Worm (Caenorhabditis elegans) whole organism, L2 larva: ENCODE results near the gene ZC262.2.

Experiments used
- C34F6.9 ChIP-seq: fragments of 150-350 bp; optimal IDR thresholded peaks from 2 replicates; lab custom pipeline; 2014; ENCODE audit warnings: missing biosample characterization, missing genetic modification characterization
- F13H6.1 ChIP-seq: sonication (generic microtip); optimal IDR thresholded peaks from 2 replicates; lab custom pipeline; 2016; ENCODE audit warnings: missing genetic modification characterization, missing compliant biosample characterization
- R02D3.7 ChIP-seq: fragments of 150-350 bp; optimal IDR thresholded peaks from 2 replicates; lab custom pipeline; 2014; ENCODE audit warnings: missing biosample characterization, missing genetic modification characterization
- Y55F3AM.14 ChIP-seq: fragments of 200-800 bp; sonication (Bioruptor generic); optimal IDR thresholded peaks from 2 replicates; lab custom pipeline; 2018; ENCODE audit warnings: mild to moderate bottlenecking, missing genetic modification characterization, missing compliant biosample characterization
- ZK546.5 ChIP-seq: sonication (generic microtip); optimal IDR thresholded peaks from 2 replicates; lab custom pipeline; 2017; ENCODE audit warnings: missing biosample characterization, missing genetic modification characterization
- alr-1 ChIP-seq: fragments of 150-350 bp; optimal IDR thresholded peaks from 2 replicates; lab custom pipeline; 2014; ENCODE audit warnings: missing biosample characterization, missing genetic modification characterization
- ama-1 ChIP-seq: fragments of 150-350 bp; optimal IDR thresholded peaks from 2 replicates; lab custom pipeline; 2018; ENCODE audit warnings: inconsistent platforms
- ceh-16 ChIP-seq: fragments of 150-350 bp; optimal IDR thresholded peaks from 2 replicates; lab custom pipeline; 2014; ENCODE audit warnings: missing biosample characterization, missing genetic modification characterization
- crh-2 ChIP-seq: sonication (generic microtip); optimal IDR thresholded peaks from 2 replicates; lab custom pipeline; 2017; ENCODE audit warnings: missing biosample characterization, missing genetic modification characterization
- dmd-4 ChIP-seq: sonication (generic microtip); optimal IDR thresholded peaks from 2 replicates; lab custom pipeline; 2017; ENCODE audit warnings: missing biosample characterization, missing genetic modification characterization
- egl-27 ChIP-seq: sonication (generic microtip); optimal IDR thresholded peaks from 3 replicates; lab custom pipeline; 2017; ENCODE audit warnings: missing biosample characterization, missing genetic modification reagents, missing genetic modification characterization
- elt-1 ChIP-seq: fragments of 150-350 bp; optimal IDR thresholded peaks from 2 replicates; lab custom pipeline; 2014; ENCODE audit warnings: missing biosample characterization, missing genetic modification characterization
- fos-1 ChIP-seq: fragments of 150-350 bp; optimal IDR thresholded peaks from 2 replicates; lab custom pipeline; 2014; ENCODE audit warnings: missing biosample characterization, missing genetic modification characterization
- gmeb-1 ChIP-seq: fragments of 150-350 bp; optimal IDR thresholded peaks from 2 replicates; lab custom pipeline; 2014; ENCODE audit warnings: missing biosample characterization, missing genetic modification characterization
- lin-11 ChIP-seq: fragments of 150-350 bp; sonication (generic microtip); optimal IDR thresholded peaks from 2 replicates; lab custom pipeline; 2014; ENCODE audit warnings: missing biosample characterization, missing genetic modification characterization, inconsistent platforms, mixed read lengths
- lin-13 ChIP-seq: fragments of 150-350 bp; optimal IDR thresholded peaks from 2 replicates; lab custom pipeline; 2014; ENCODE audit warnings: missing biosample characterization, missing genetic modification reagents, missing genetic modification characterization
- lin-39 ChIP-seq: fragments of 150-350 bp; optimal IDR thresholded peaks from 2 replicates; lab custom pipeline; 2014; ENCODE audit warnings: missing biosample characterization, missing genetic modification reagents, missing genetic modification characterization
- lsy-2 ChIP-seq, 2 experiments: fragments of 150-350 bp in 1 of 2; sonication (generic microtip) in 1 of 2; optimal IDR thresholded peaks; 2 replicates each; lab custom pipeline; 2014 to 2017; ENCODE audit warnings: missing biosample characterization in 2 of 2, missing genetic modification characterization in 2 of 2
- mab-5 ChIP-seq: fragments of 150-350 bp; optimal IDR thresholded peaks from 2 replicates; lab custom pipeline; 2014; ENCODE audit warnings: missing biosample characterization, missing genetic modification characterization
- mbf-1 ChIP-seq: sonication (generic microtip); optimal IDR thresholded peaks from 2 replicates; lab custom pipeline; 2017; ENCODE audit warnings: missing biosample characterization, missing genetic modification characterization
- mdl-1 ChIP-seq, 2 experiments: fragments of 150-350 bp in 1 of 2; sonication (generic microtip) in 1 of 2; optimal IDR thresholded peaks; 2 replicates each; lab custom pipeline; 2017; ENCODE audit warnings: missing biosample characterization in 2 of 2, missing genetic modification characterization in 2 of 2
- nhr-11 ChIP-seq: fragments of 150-350 bp; optimal IDR thresholded peaks from 2 replicates; lab custom pipeline; 2014; ENCODE audit warnings: missing biosample characterization, missing genetic modification characterization
- nhr-12 ChIP-seq: fragments of 150-350 bp; optimal IDR thresholded peaks from 2 replicates; lab custom pipeline; 2014; ENCODE audit warnings: missing biosample characterization, missing genetic modification characterization
- nhr-129 ChIP-seq: fragments of 150-350 bp; optimal IDR thresholded peaks from 2 replicates; lab custom pipeline; 2014; ENCODE audit warnings: missing biosample characterization, missing genetic modification characterization
- nhr-21 ChIP-seq: fragments of 150-350 bp; optimal IDR thresholded peaks from 2 replicates; lab custom pipeline; 2014; ENCODE audit warnings: missing biosample characterization, missing genetic modification characterization
- nhr-23 ChIP-seq: fragments of 150-350 bp; optimal IDR thresholded peaks from 2 replicates; lab custom pipeline; 2014; ENCODE audit warnings: missing biosample characterization, missing genetic modification reagents, missing genetic modification characterization
- nhr-237 ChIP-seq: fragments of 150-350 bp; optimal IDR thresholded peaks from 2 replicates; lab custom pipeline; 2014; ENCODE audit warnings: missing biosample characterization, missing genetic modification characterization
- nhr-25 ChIP-seq: fragments of 150-350 bp; sonication (generic microtip); optimal IDR thresholded peaks from 3 replicates; lab custom pipeline; 2014; ENCODE audit warnings: missing biosample characterization, missing genetic modification characterization
- nhr-6 ChIP-seq: fragments of 150-350 bp; optimal IDR thresholded peaks from 2 replicates; lab custom pipeline; 2014; ENCODE audit warnings: missing biosample characterization, missing genetic modification characterization
- nhr-77 ChIP-seq: fragments of 150-350 bp; optimal IDR thresholded peaks from 2 replicates; lab custom pipeline; 2014; ENCODE audit warnings: missing biosample characterization, missing genetic modification characterization
- peb-1 ChIP-seq: fragments of 150-350 bp; optimal IDR thresholded peaks from 2 replicates; lab custom pipeline; 2014; ENCODE audit warnings: missing biosample characterization, missing genetic modification characterization
- sem-4 ChIP-seq: fragments of 150-350 bp; optimal IDR thresholded peaks from 2 replicates; lab custom pipeline; 2014; ENCODE audit warnings: missing biosample characterization, missing genetic modification reagents, missing genetic modification characterization
- skn-1 ChIP-seq: sonication (generic microtip); optimal IDR thresholded peaks from 2 replicates; lab custom pipeline; 2017; ENCODE audit warnings: missing biosample characterization, missing genetic modification characterization
- sma-3 ChIP-seq: sonication (generic microtip); optimal IDR thresholded peaks from 2 replicates; lab custom pipeline; 2016; ENCODE audit warnings: missing genetic modification reagents, missing genetic modification characterization, missing compliant biosample characterization
- sma-9 ChIP-seq, 2 experiments: fragments of 150-350 bp in 1 of 2; sonication (generic microtip) in 1 of 2; optimal IDR thresholded peaks; 2 replicates each; lab custom pipeline; 2014 to 2016; ENCODE audit warnings: missing genetic modification characterization in 2 of 2, mild to moderate bottlenecking in 1 of 2, missing biosample characterization in 1 of 2, missing compliant biosample characterization in 1 of 2, missing genetic modification reagents in 1 of 2, moderate library complexity in 1 of 2
- snpc-4 ChIP-seq: fragments of 150-350 bp; optimal IDR thresholded peaks from 2 replicates; lab custom pipeline; 2014; ENCODE audit warnings: missing biosample characterization, missing genetic modification characterization
- unc-55 ChIP-seq: fragments of 150-350 bp; sonication (generic microtip); optimal IDR thresholded peaks from 3 replicates; lab custom pipeline; 2014; ENCODE audit warnings: missing biosample characterization, missing genetic modification reagents, missing genetic modification characterization
- unc-62 ChIP-seq: fragments of 150-350 bp; optimal IDR thresholded peaks from 2 replicates; lab custom pipeline; 2014; ENCODE audit warnings: missing biosample characterization, missing genetic modification reagents, missing genetic modification characterization
- zag-1 ChIP-seq: fragments of 150-350 bp; optimal IDR thresholded peaks from 2 replicates; lab custom pipeline; 2014; ENCODE audit warnings: missing biosample characterization, missing genetic modification characterization
- ztf-1 ChIP-seq: fragments of 200-800 bp; sonication (Bioruptor generic); conservative IDR thresholded peaks from 2 replicates; pipeline ENCODE4 v1.3.6; 2022; ENCODE audit warnings: missing genetic modification characterization, missing compliant biosample characterization
- ztf-4 ChIP-seq: fragments of 150-350 bp; optimal IDR thresholded peaks from 2 replicates; lab custom pipeline; 2014; ENCODE audit warnings: missing biosample characterization, missing genetic modification characterization

Gene ZC262.2

DNA sequence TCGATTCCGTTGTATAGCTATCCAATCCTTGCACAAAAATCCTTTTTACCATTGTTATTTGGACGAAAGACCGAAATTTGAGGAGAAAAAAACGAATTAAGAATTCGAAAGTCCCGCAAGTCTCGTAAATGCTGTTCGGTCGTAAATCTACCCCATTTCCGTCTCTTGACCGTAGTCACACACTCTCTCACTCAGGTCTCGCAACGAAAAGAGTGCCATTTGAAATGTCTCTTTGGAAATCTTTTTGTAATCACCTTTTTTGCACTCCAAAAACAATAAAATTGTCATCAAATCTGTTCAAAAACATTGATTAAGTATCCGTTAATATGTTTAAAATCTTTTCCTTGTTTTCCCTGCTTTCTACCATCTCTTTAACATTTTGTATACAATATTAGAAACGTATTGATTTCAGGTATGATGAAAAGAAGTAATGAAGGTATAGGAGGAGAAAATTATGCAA, 26.4 kb downstream of the ZC262.2 start, which contains the start of the genes R05D3.8 and rfp-1:
R05D3.8 (minus strand) TSS at position 115 of the 460 bp plus-strand sequence.
rfp-1 (plus strand) TSS at position 410 of the 460 bp plus-strand sequence.
- TF ChIP-seq sma-9 (GFP tag; optimal IDR thresholded peaks at IDR 0.05; lab: Kevin White, UChicago) (peak; percentile 74), sma-9 (tag; optimal IDR thresholded peaks at IDR 0.05; lab: Kevin White, UChicago) (no peak), lin-13 (GFP tag; lab: Kevin White, UChicago) (peak; percentile 87), lsy-2 (tag; optimal IDR thresholded peaks at IDR 0.05; lab: Kevin White, UChicago) (peak; percentile 97 to 99), sem-4 (tag; lab: Kevin White, UChicago) (peak; percentile 43), nhr-129 (tag; lab: Kevin White, UChicago) (peak; percentile 95), C34F6.9 (tag; lab: Kevin White, UChicago) (peak; percentile 89), ceh-16 (tag; lab: Kevin White, UChicago) (peak; percentile 34), nhr-6 (tag; lab: Kevin White, UChicago) (peak; percentile 34), F13H6.1 (peak; percentile 44), ama-1 (peak; percentile 67), unc-55 (GFP tag; lab: Kevin White, UChicago) (peak; percentile 92), fos-1 (tag; lab: Kevin White, UChicago) (peak; percentile 72), nhr-11 (tag; lab: Kevin White, UChicago) (no peak), nhr-21 (peak; percentile 65), nhr-25 (tag; lab: Kevin White, UChicago) (peak; percentile 76), mab-5 (tag; lab: Kevin White, UChicago) (peak; percentile 63), egl-27 (tag; lab: Kevin White, UChicago) (peak; percentile 12), ZK546.5 (peak; percentile 44), lin-39 (tag; lab: Kevin White, UChicago) (no peak), lin-11 (tag; lab: Kevin White, UChicago) (peak; percentile 63), nhr-12 (tag; lab: Kevin White, UChicago) (no peak), gmeb-1 (tag; lab: Kevin White, UChicago) (peak; percentile 85), zag-1 (peak; percentile 24), crh-2 (tag; lab: Kevin White, UChicago) (peak; percentile 88), R02D3.7 (tag; lab: Kevin White, UChicago) (peak; percentile 97), ztf-1 (no peak), sma-3 (GFP tag; lab: Kevin White, UChicago) (peak; percentile 69), elt-1 (tag; lab: Kevin White, UChicago) (no peak), peb-1 (no peak)

DNA sequence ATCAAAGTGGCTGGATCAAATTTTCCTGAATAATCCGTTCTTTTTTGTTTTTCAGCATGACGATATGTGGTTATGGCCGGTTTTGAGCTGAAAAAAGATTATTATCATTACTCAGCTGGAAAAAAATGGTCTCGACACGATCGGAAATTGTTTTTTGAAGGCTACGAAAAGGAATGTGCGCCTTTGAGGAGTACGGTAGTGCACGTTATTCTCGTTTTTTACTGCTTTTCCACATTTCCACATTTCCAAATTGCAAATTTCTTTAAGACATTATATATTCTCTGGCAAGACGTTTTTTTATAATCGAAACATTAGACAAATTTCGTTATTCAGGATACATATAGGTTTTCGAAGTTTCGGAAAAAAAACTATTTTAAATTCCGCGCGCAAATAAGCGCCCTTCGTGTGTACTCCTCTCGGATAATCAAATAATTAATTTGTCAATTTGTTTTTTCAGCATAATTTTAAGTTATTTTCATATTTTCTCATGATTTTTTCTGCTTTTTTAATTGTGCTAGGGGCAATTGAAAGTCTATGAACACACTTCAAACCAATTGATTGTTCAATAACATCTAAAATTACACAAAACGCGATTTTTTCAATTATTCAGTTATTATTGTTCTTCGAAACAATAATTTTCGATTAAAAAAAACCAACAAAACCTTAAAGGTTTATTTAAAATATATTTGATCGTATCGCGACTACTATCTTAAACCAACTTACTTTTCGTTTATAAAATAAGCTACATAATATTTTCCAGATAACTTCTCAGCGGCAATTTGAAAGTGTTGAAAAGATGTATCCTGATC, 31.6 kb downstream of the ZC262.2 start, which contains the start of gene R05D3.3:
R05D3.3 (plus strand) TSS at position 759 of the 809 bp plus-strand sequence.
- TF ChIP-seq nhr-77 (tag; lab: Kevin White, UChicago), result no peak
- no peak for TF ChIP-seq mdl-1 (tag; optimal IDR thresholded peaks at IDR 0.05; lab: Kevin White, UChicago)
- TF ChIP-seq nhr-23, result no peak
- TF ChIP-seq sma-3 (GFP tag; lab: Kevin White, UChicago), result no peak
- no peak for TF ChIP-seq fos-1 (tag; lab: Kevin White, UChicago)
- TF ChIP-seq nhr-237, result no peak
- no peak for TF ChIP-seq mbf-1 (tag; lab: Kevin White, UChicago)
- no peak for TF ChIP-seq ceh-16 (tag; lab: Kevin White, UChicago)
- TF ChIP-seq alr-1 (tag; lab: Kevin White, UChicago), result no peak
- no peak for TF ChIP-seq lin-13 (GFP tag; lab: Kevin White, UChicago)
- TF ChIP-seq dmd-4 (tag; lab: Kevin White, UChicago), result no peak
- TF ChIP-seq nhr-129 (tag; lab: Kevin White, UChicago), result no peak
- no peak for TF ChIP-seq ztf-1
- TF ChIP-seq snpc-4 (tag; lab: Kevin White, UChicago), result no peak
- TF ChIP-seq ztf-4 (tag; lab: Kevin White, UChicago), result no peak
- no peak for TF ChIP-seq skn-1 (tag; lab: Kevin White, UChicago)
- TF ChIP-seq nhr-25 (tag; lab: Kevin White, UChicago), result no peak
- no peak for TF ChIP-seq Y55F3AM.14
- no peak for TF ChIP-seq ZK546.5
- TF ChIP-seq unc-62 (GFP tag; lab: Kevin White, UChicago), result no peak
- TF ChIP-seq, all 48 proteins: peak for 0
